Fruit fly (Drosophila melanogaster): Measurements from ENCODE around the gene rtp.
A peak's percentile ranks its signal among the peaks of the same experiment; 100 is the strongest.

rtp gene

DNA sequence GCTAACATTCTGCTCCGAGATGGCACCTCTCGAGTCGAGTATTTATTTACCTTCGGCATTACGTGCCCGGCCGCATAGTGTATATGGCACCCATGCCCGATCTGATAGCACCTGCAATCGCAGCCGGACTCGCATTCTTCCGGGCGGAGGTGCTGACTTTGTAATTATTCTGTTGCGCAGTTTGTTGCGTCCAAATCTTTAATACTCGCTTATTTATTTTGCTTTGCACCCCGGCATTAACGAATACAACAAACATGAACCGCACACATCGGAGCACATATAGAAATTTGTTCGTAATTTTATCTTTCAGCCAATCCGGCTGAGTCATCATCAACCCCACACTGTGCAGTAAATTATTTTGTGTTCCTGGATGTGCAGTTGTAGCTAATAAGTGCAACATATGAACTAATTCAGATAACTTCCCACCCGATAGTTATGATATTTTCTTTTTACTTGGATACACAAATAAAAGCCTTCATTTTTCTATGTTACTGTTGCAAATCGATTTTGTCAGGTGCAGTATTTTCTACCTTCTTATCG is 25.0 kb upstream of the rtp start (continued):
- no peak for TF ChIP-seq hb (GFP tag; IDR thresholded peaks at IDR 0.05; ENCODE audit: partially characterized antibody)
- TF ChIP-seq HLH54F (GFP tag; optimal IDR thresholded peaks at IDR 0.05): no peak
- TF ChIP-seq stc (GFP tag; IDR thresholded peaks at IDR 0.05): no peak
- TF ChIP-seq twi (tag; optimal IDR thresholded peaks at IDR 0.05): no peak
- no peak for TF ChIP-seq insv (GFP tag; optimal IDR thresholded peaks at IDR 0.05)
- no peak for TF ChIP-seq sr (GFP tag; IDR thresholded peaks at IDR 0.05)
- no peak for TF ChIP-seq maf-S (GFP tag; optimal IDR thresholded peaks at IDR 0.05)
- TF ChIP-seq Deaf1 (tag; optimal IDR thresholded peaks at IDR 0.05): no peak
- TF ChIP-seq CG9932 (GFP tag; IDR thresholded peaks at IDR 0.05): no peak
- no peak for TF ChIP-seq NC2β (GFP tag; optimal IDR thresholded peaks at IDR 0.05)
- TF ChIP-seq CG17829 (tag; optimal IDR thresholded peaks at IDR 0.05): no peak
- no peak for TF ChIP-seq CG14441 (GFP tag; IDR thresholded peaks at IDR 0.05)
- peak; percentile 41; the same call in 1 of the 3 replicates for TF ChIP-seq CG2199 (GFP tag; IDR thresholded peaks at IDR 0.05)
- TF ChIP-seq CG13123 (GFP tag; optimal IDR thresholded peaks at IDR 0.05): no peak
- no peak for TF ChIP-seq Sry-δ (GFP tag; optimal IDR thresholded peaks at IDR 0.05)
- TF ChIP-seq CG6654 (GFP tag; optimal IDR thresholded peaks at IDR 0.05): no peak
- TF ChIP-seq cwo (GFP tag; optimal IDR thresholded peaks at IDR 0.05): no peak

dm6 chr3R:5261262-5261661 is 24.1 kb upstream of the rtp start:
- TF ChIP-seq CG2129 (GFP tag; IDR thresholded peaks at IDR 0.05; ENCODE audit: partially characterized antibody) (no peak), az2 (GFP tag; optimal IDR thresholded peaks at IDR 0.05) (no peak), bowl (GFP tag; IDR thresholded peaks at IDR 0.05) (no peak), Med (GFP tag) (peak; percentile 40)

DNA sequence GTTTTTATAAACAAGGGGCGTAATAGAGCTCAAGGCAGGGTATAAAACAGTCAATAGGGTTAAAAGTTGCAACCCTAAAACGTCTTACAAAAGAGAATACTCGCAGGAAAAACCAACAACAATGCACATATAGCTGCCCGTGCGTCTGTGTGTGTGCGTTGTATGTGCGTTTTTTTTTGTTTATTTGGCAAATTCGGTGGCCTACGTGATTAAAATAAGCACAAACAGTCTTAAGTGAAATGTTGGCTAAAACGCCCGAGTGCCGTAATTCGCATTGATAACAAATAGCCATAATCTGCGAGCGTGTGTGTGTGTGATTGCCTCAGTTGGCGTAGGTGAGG is 20.0 kb upstream of the rtp start:
- TF ChIP-seq sqz (GFP tag; optimal IDR thresholded peaks at IDR 0.05): peak; percentile 50
- TF ChIP-seq MESR4 (GFP tag; optimal IDR thresholded peaks at IDR 0.05): peak; percentile 69
- TF ChIP-seq CG12769 (tag; optimal IDR thresholded peaks at IDR 0.05): no peak
- TF ChIP-seq Trl (optimal IDR thresholded peaks at IDR 0.05): peak in 1 of 2 experiments; percentile 18
- TF ChIP-seq Trl (GFP tag; optimal IDR thresholded peaks at IDR 0.05): no peak
- TF ChIP-seq ara (GFP tag; IDR thresholded peaks at IDR 0.05): no peak
- no peak for TF ChIP-seq gcm2 (GFP tag; optimal IDR thresholded peaks at IDR 0.05)
- TF ChIP-seq unc-4 (GFP tag; IDR thresholded peaks at IDR 0.05; ENCODE audit: partially characterized antibody): peak; percentile 11; the same call in 1 of the 2 replicates
- peak; percentile 83 for TF ChIP-seq cg (GFP tag; optimal IDR thresholded peaks at IDR 0.05)
- TF ChIP-seq Spps (tag; optimal IDR thresholded peaks at IDR 0.05): no peak
- TF ChIP-seq CG9876 (GFP tag; optimal IDR thresholded peaks at IDR 0.05): no peak
- TF ChIP-seq CG4617 (GFP tag; optimal IDR thresholded peaks at IDR 0.05; ENCODE audit: borderline replicate concordance): peak; percentile 20
- no peak for TF ChIP-seq Mrtf (GFP tag; IDR thresholded peaks at IDR 0.05)
- no peak for TF ChIP-seq nerfin-2 (GFP tag; IDR thresholded peaks at IDR 0.05; ENCODE audit: partially characterized antibody)
- TF ChIP-seq CG4707 (GFP tag; optimal IDR thresholded peaks at IDR 0.05): no peak
- no peak for TF ChIP-seq sr (GFP tag; IDR thresholded peaks at IDR 0.05)
- peak; percentile 11 for TF ChIP-seq ERR (GFP tag; optimal IDR thresholded peaks at IDR 0.05)
- TF ChIP-seq onecut (GFP tag; IDR thresholded peaks at IDR 0.05): no peak
